Fruit fly (Drosophila melanogaster): Measurements from ENCODE around the gene CG10702.

CG10702 gene

dm6 chr2L:19089385-19089784, 19.7 kb upstream of the CG10702 start:
- TF ChIP-seq EcR (GFP tag; optimal IDR thresholded peaks at IDR 0.05) (no peak), CG8301 (tag; optimal IDR thresholded peaks at IDR 0.05) (no peak), CG10348 (GFP tag; IDR thresholded peaks at IDR 0.05) (no peak), CG17806 (tag; optimal IDR thresholded peaks at IDR 0.05) (no peak), CG15710 (tag; optimal IDR thresholded peaks at IDR 0.05) (no peak), D1 (tag; optimal IDR thresholded peaks at IDR 0.05) (no peak), CG32121 (GFP tag; IDR thresholded peaks at IDR 0.05) (no peak), CG13204 (GFP tag; optimal IDR thresholded peaks at IDR 0.05) (no peak)

- TF ChIP-seq CG32121 (GFP tag; IDR thresholded peaks at IDR 0.05) = no peak
- TF ChIP-seq Pif1B (GFP tag; optimal IDR thresholded peaks at IDR 0.05) = no peak
- TF ChIP-seq CG10348 (GFP tag; IDR thresholded peaks at IDR 0.05) = no peak
- no peak for TF ChIP-seq Ets98B (GFP tag; IDR thresholded peaks at IDR 0.05)
- no peak for TF ChIP-seq CG14655 (GFP tag; optimal IDR thresholded peaks at IDR 0.05)
- TF ChIP-seq CG17806 (tag; optimal IDR thresholded peaks at IDR 0.05) = no peak
- TF ChIP-seq CG8159 (tag; optimal IDR thresholded peaks at IDR 0.05) = no peak
- TF ChIP-seq rn (GFP tag; IDR thresholded peaks at IDR 0.05) = no peak
- TF ChIP-seq EcR (GFP tag; optimal IDR thresholded peaks at IDR 0.05) = no peak
- no peak for TF ChIP-seq CG12605 (GFP tag; IDR thresholded peaks at IDR 0.05)
- no peak for TF ChIP-seq CG8301 (tag; optimal IDR thresholded peaks at IDR 0.05)
Observed at dm6 chr2L:19088895-19089294, 19.2 kb upstream of the CG10702 start.

dm6 chr2L:19083320-19083764, 13.7 kb upstream of the CG10702 start:
- TF ChIP-seq CG8301 (tag; optimal IDR thresholded peaks at IDR 0.05) (no peak), CG15710 (tag; optimal IDR thresholded peaks at IDR 0.05) (no peak), rn (GFP tag; IDR thresholded peaks at IDR 0.05) (no peak)

DNA sequence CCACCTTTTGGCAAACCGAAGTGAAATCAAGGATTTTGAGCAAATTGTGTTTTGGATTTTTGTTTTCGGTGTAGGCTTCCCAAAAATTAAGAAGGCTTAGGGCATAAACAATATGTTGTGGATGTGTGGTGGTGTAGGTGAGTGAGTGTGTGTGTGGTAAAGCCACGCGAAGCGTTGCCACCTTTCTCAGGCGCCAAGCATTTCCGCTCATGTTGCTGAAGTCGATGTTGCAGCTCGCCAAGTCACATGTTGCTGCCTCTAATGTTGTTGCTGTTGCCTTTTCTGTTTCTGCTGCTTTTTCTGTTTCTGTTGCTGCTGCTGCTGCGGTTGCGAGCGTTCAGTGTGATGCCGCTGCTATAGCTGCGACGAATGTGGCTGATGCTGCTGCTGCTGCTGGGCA, 10.1 kb upstream of the CG10702 start:
- TF ChIP-seq CG10348 (GFP tag; IDR thresholded peaks at IDR 0.05) (no peak), CG34367 (tag; optimal IDR thresholded peaks at IDR 0.05) (no peak), Snoo (tag; optimal IDR thresholded peaks at IDR 0.05) (no peak), CG32121 (GFP tag; IDR thresholded peaks at IDR 0.05) (no peak), EcR (GFP tag; optimal IDR thresholded peaks at IDR 0.05) (no peak), CG14655 (GFP tag; optimal IDR thresholded peaks at IDR 0.05) (no peak), CG13204 (GFP tag; optimal IDR thresholded peaks at IDR 0.05) (no peak), CG4496 (GFP tag; IDR thresholded peaks at IDR 0.05) (no peak), rn (GFP tag; IDR thresholded peaks at IDR 0.05) (no peak), Pif1B (GFP tag; optimal IDR thresholded peaks at IDR 0.05) (no peak)

DNA sequence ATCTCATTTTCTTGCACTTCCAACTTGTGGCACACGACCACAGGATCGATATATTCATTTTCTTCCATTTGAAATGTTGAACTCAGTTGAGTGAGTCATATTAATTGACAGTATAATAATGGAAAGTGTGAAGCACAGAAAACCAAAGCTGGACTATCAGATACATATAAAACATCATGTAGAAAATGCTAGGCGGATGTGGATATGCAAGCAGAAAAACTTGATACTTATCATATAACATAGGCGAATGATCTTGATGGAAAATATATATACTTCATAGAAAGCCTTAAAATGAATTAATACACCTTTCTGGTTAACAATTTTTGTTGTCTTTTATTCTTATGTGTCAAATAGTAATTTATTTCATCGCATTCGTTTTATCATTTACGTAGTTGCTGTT, 9.3 kb upstream of the CG10702 start, which contains the start of gene CG10700:
Gene CG10700 (minus strand): TSS at position 101 of the 400 bp plus-strand sequence.
- TF ChIP-seq CG32121 (GFP tag; IDR thresholded peaks at IDR 0.05) (no peak), CG4496 (GFP tag; IDR thresholded peaks at IDR 0.05) (no peak), Snoo (tag; optimal IDR thresholded peaks at IDR 0.05) (no peak), CG17806 (tag; optimal IDR thresholded peaks at IDR 0.05) (no peak), Pif1A (GFP tag; optimal IDR thresholded peaks at IDR 0.05) (no peak), CG8159 (tag; optimal IDR thresholded peaks at IDR 0.05) (no peak), CG9948 (tag; optimal IDR thresholded peaks at IDR 0.05) (no peak), Pif1B (GFP tag; optimal IDR thresholded peaks at IDR 0.05) (no peak), rn (GFP tag; IDR thresholded peaks at IDR 0.05) (no peak), EcR (GFP tag; optimal IDR thresholded peaks at IDR 0.05) (no peak), gl (tag; optimal IDR thresholded peaks at IDR 0.05) (no peak), CG15710 (tag; optimal IDR thresholded peaks at IDR 0.05) (no peak), CG34367 (tag; optimal IDR thresholded peaks at IDR 0.05) (no peak), CG8301 (tag; optimal IDR thresholded peaks at IDR 0.05) (no peak), fd96Ca (GFP tag; IDR thresholded peaks at IDR 0.05) (no peak)

DNA sequence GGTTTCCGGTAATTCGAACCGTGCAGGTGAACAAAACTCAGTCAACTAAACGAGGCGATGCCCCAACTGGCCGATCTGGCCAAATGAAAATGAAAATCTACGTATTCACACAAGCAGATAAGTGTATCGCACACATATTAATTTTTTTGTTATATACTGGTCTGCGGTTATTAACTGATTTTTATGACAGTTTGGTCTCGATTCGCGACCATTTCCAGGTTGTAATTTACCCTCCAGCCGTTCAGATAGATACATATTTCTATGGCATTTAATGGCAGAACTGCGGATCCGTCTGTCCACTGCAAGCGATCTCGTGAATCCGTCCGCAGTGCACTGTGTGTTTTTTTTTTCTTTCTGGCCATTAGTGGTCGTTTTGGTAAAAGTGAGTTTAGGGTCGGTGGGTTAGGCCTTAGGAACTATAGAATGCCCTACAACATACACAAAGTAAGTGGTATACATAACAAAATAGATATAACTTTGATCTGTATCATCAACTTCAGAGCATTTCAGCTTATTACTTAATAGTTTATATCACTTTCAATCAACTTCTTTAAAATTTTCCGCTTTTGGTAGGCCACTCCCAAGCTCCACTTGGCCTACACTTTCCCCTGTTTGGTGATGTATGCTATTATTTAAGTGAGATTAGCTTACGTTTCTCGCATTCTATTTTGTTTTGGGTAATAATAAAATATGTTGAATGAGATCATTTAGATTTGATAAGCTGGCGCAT, 4.6 kb upstream of the CG10702 start, which contains the start of gene CG17572:
Gene CG17572 (minus strand): TSS at position 51 of the 730 bp plus-strand sequence.
- no peak for TF ChIP-seq CG10348 (GFP tag; IDR thresholded peaks at IDR 0.05)
- TF ChIP-seq CG14655 (GFP tag; optimal IDR thresholded peaks at IDR 0.05) = no peak
- TF ChIP-seq Snoo (tag; optimal IDR thresholded peaks at IDR 0.05) = no peak
- TF ChIP-seq CG15710 (tag; optimal IDR thresholded peaks at IDR 0.05) = no peak
- TF ChIP-seq CG13204 (GFP tag; optimal IDR thresholded peaks at IDR 0.05) = no peak
- TF ChIP-seq gl (tag; optimal IDR thresholded peaks at IDR 0.05) = no peak
- TF ChIP-seq CG8159 (tag; optimal IDR thresholded peaks at IDR 0.05) = no peak
- no peak for TF ChIP-seq EcR (GFP tag; optimal IDR thresholded peaks at IDR 0.05)
- TF ChIP-seq CG32121 (GFP tag; IDR thresholded peaks at IDR 0.05) = no peak
- TF ChIP-seq CG8301 (tag; optimal IDR thresholded peaks at IDR 0.05) = no peak
- TF ChIP-seq Pif1A (GFP tag; optimal IDR thresholded peaks at IDR 0.05) = no peak
- no peak for TF ChIP-seq CG12605 (GFP tag; IDR thresholded peaks at IDR 0.05)
- no peak for TF ChIP-seq D1 (tag; optimal IDR thresholded peaks at IDR 0.05)
- TF ChIP-seq rn (GFP tag; IDR thresholded peaks at IDR 0.05) = no peak
- no peak for TF ChIP-seq Pif1B (GFP tag; optimal IDR thresholded peaks at IDR 0.05)
- no peak for TF ChIP-seq CG4496 (GFP tag; IDR thresholded peaks at IDR 0.05)
- no peak for TF ChIP-seq CG17806 (tag; optimal IDR thresholded peaks at IDR 0.05)
- TF ChIP-seq CG9948 (tag; optimal IDR thresholded peaks at IDR 0.05) = no peak

All from whole organism, pupa.